Worm (Caenorhabditis elegans): ENCODE measurements around the gene F48G7.13.

Gene F48G7.13

DNA sequence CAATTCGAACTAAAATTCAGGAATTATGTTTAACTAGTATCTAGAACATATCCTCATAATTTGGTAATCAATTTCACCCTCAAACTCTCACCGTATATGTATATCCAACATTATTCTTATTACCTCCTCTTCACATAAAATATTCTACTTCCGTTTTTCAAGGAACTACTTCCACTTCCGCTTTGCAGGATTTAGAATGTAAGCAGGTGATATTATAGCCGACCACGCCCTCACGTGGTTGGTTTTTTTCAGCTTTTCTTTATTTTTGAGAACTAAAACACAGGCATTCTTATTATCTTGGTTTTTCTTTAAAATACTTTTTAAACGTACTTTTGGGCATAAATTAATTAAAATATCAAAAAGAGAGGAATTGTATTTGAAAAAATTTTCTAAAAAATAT, 2.5 kb downstream of the F48G7.13 start:
- TF ChIP-seq ceh-90 (tag; optimal IDR thresholded peaks at IDR 0.05) (no peak), lin-14 (GFP tag; optimal IDR thresholded peaks at IDR 0.05) (peak; percentile 75), hlh-17 (GFP tag; optimal IDR thresholded peaks at IDR 0.05; ENCODE audit: borderline replicate concordance) (no peak), lin-13 (GFP tag; optimal IDR thresholded peaks at IDR 0.05) (no peak), nhr-237 (tag; optimal IDR thresholded peaks at IDR 0.05) (no peak), ces-1 (GFP tag; optimal IDR thresholded peaks at IDR 0.05) (no peak), nhr-11 (tag; optimal IDR thresholded peaks at IDR 0.05) (peak; percentile 27), pax-3 (tag; optimal IDR thresholded peaks at IDR 0.05) (no peak), ztf-4 (tag; optimal IDR thresholded peaks at IDR 0.05) (no peak), ama-1 (optimal IDR thresholded peaks at IDR 0.05) (no peak), hlh-4 (tag; optimal IDR thresholded peaks at IDR 0.05) (peak; percentile 97), xbp-1 (tag; optimal IDR thresholded peaks at IDR 0.05) (no peak), lsy-2 (tag; optimal IDR thresholded peaks at IDR 0.05) (peak in 1 of 2 experiments; percentile 38), nhr-20 (tag; optimal IDR thresholded peaks at IDR 0.05) (peak; percentile 44), ceh-88 (GFP tag; IDR thresholded peaks at IDR 0.05) (no peak), swsn-7 (tag; optimal IDR thresholded peaks at IDR 0.05) (peak; percentile 28), ceh-8 (GFP tag; optimal IDR thresholded peaks at IDR 0.05) (no peak), nhr-71 (tag; optimal IDR thresholded peaks at IDR 0.05) (peak; percentile 82), fkh-8 (tag; optimal IDR thresholded peaks at IDR 0.05) (peak; percentile 93), ceh-82 (tag; optimal IDR thresholded peaks at IDR 0.05) (no peak), ets-5 (GFP tag; IDR thresholded peaks at IDR 0.05) (no peak), fos-1 (tag; optimal IDR thresholded peaks at IDR 0.05) (no peak), fkh-4 (tag; optimal IDR thresholded peaks at IDR 0.05; ENCODE audit: borderline replicate concordance) (no peak), lin-35 (GFP tag; optimal IDR thresholded peaks at IDR 0.05) (no peak), unc-86 (tag; optimal IDR thresholded peaks at IDR 0.05) (peak; percentile 34), sox-4 (tag; optimal IDR thresholded peaks at IDR 0.05) (peak; percentile 43), nhr-85 (tag) (no peak), nhr-77 (tag; optimal IDR thresholded peaks at IDR 0.05) (no peak), egl-27 (tag; optimal IDR thresholded peaks at IDR 0.05) (no peak), nhr-47 (tag; optimal IDR thresholded peaks at IDR 0.05) (peak; percentile 77)

DNA sequence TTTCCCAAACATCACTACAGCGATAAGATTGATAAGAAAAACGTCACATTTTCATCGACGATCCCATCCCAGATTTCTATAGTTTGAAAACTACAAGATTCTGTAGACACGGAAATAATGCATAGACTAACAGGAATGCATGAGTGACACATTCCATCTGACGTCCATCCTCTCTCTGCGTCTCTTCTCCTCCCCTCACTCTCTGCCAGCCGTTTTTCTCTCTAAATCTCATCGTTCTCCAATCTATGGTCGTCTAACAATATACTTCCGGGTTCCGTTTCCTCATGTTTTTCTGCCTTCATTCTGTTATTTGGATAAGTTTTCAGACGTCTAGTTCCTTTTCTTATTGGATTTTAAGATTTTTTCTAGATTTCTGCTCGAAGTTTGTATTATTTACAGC, 3.7 kb downstream of the F48G7.13 start, which contains the start of gene F48G7.4:
Gene F48G7.4, plus strand, starts transcription at position 400 of the 400 bp plus-strand sequence.
- TF ChIP-seq nhr-77 (tag; optimal IDR thresholded peaks at IDR 0.05) (peak; percentile 23), zag-1 (tag; optimal IDR thresholded peaks at IDR 0.05) (peak; percentile 26), pag-3 (tag; optimal IDR thresholded peaks at IDR 0.05; ENCODE audit: borderline replicate concordance, insufficient read depth) (no peak), alr-1 (tag; optimal IDR thresholded peaks at IDR 0.05; ENCODE audit: borderline replicate concordance) (no peak), lsy-2 (tag; optimal IDR thresholded peaks at IDR 0.05) (peak in 1 of 2 experiments; percentile 72), pqm-1 (tag; optimal IDR thresholded peaks at IDR 0.05) (no peak), xbp-1 (tag; optimal IDR thresholded peaks at IDR 0.05) (peak; percentile 64), nhr-47 (tag; optimal IDR thresholded peaks at IDR 0.05) (peak; percentile 86), elt-3 (tag; optimal IDR thresholded peaks at IDR 0.05) (peak in 1 of 6 experiments; percentile 23), zip-4 (GFP tag; optimal IDR thresholded peaks at IDR 0.05) (no peak), hpl-2 (GFP tag; optimal IDR thresholded peaks at IDR 0.05) (no peak), nhr-85 (tag) (peak; percentile 95), nhr-90 (tag; optimal IDR thresholded peaks at IDR 0.05; ENCODE audit: poor library complexity) (no peak), sptf-1 (tag; optimal IDR thresholded peaks at IDR 0.05) (no peak), nhr-71 (tag; optimal IDR thresholded peaks at IDR 0.05) (peak; percentile 91), mab-9 (GFP tag; IDR thresholded peaks at IDR 0.05) (no peak), lin-14 (GFP tag; optimal IDR thresholded peaks at IDR 0.05) (peak; percentile 100), aha-1 (tag; optimal IDR thresholded peaks at IDR 0.05) (no peak), nhr-20 (tag; optimal IDR thresholded peaks at IDR 0.05) (peak; percentile 91), skn-1 (tag; optimal IDR thresholded peaks at IDR 0.05) (peak; percentile 67), swsn-7 (tag; optimal IDR thresholded peaks at IDR 0.05) (peak; percentile 78), ama-1 (optimal IDR thresholded peaks at IDR 0.05) (no peak), dsc-1 (tag; optimal IDR thresholded peaks at IDR 0.05) (peak; percentile 60), snpc-4 (tag; optimal IDR thresholded peaks at IDR 0.05) (peak; percentile 13), pax-3 (tag; optimal IDR thresholded peaks at IDR 0.05) (peak; percentile 3), mep-1 (tag; optimal IDR thresholded peaks at IDR 0.05) (peak; percentile 25), snu-23 (GFP tag; optimal IDR thresholded peaks at IDR 0.05) (peak; percentile 86), nhr-12 (tag; optimal IDR thresholded peaks at IDR 0.05) (no peak), fkh-10 (GFP tag; optimal IDR thresholded peaks at IDR 0.05) (peak; percentile 38), efl-1 (optimal IDR thresholded peaks at IDR 0.05) (peak; percentile 73 to 75), efl-1 (GFP tag; optimal IDR thresholded peaks at IDR 0.05 in 1 of 2) (peak in 1 of 2 experiments; percentile 47), C34B4.2 (tag; optimal IDR thresholded peaks at IDR 0.05) (no peak), C04F5.9 (tag; optimal IDR thresholded peaks at IDR 0.05) (no peak)
